Fruit fly (Drosophila melanogaster) whole organism, embryonic: Measurements from ENCODE around the gene CG1640.

Source experiments
- Asciz ChIP-seq: fragments of 200-800 bp; sonication (Bioruptor generic); optimal IDR thresholded peaks from 2 replicates; lab custom pipeline; 2017; ENCODE audit warnings: missing biosample characterization, mild to moderate bottlenecking, missing genetic modification characterization, missing genetic modification reagents
- B-H1 ChIP-seq: fragments of 200-800 bp; sonication (Bioruptor generic); IDR thresholded peaks from 3 replicates; pipeline ENCODE4 v1.3.6; 2022; ENCODE audit warnings: missing biosample characterization, missing genetic modification characterization
- CG10267 ChIP-seq: fragments of 200-800 bp; sonication (Bioruptor generic); optimal IDR thresholded peaks from 2 replicates; lab custom pipeline; 2018; ENCODE audit warnings: missing biosample characterization, mild to moderate bottlenecking, missing genetic modification characterization, moderate library complexity
- CG11504 ChIP-seq: fragments of 200-800 bp; sonication (Bioruptor generic); optimal IDR thresholded peaks from 3 replicates; lab custom pipeline; 2019; ENCODE audit warnings: missing biosample characterization, mild to moderate bottlenecking, missing genetic modification characterization, moderate library complexity
- CG12299 ChIP-seq: fragments of 200-800 bp; sonication (Bioruptor generic); optimal IDR thresholded peaks from 2 replicates; lab custom pipeline; 2018; ENCODE audit warnings: missing biosample characterization, mild to moderate bottlenecking, missing genetic modification characterization
- CG13296 ChIP-seq: fragments of 200-800 bp; sonication (Bioruptor generic); optimal IDR thresholded peaks from 3 replicates; lab custom pipeline; 2018; ENCODE audit warnings: missing biosample characterization, mild to moderate bottlenecking, missing genetic modification characterization
- CG14710 ChIP-seq: fragments of 200-800 bp; sonication (Bioruptor generic); optimal IDR thresholded peaks from 3 replicates; lab custom pipeline; 2019; ENCODE audit warnings: missing biosample characterization, mild to moderate bottlenecking, missing genetic modification characterization, moderate library complexity
- CG17361 ChIP-seq: fragments of 200-800 bp; sonication (Bioruptor generic); IDR thresholded peaks from 3 replicates; pipeline ENCODE4 v1.3.6; 2022; ENCODE audit warnings: missing biosample characterization, missing genetic modification characterization
- CG17802 ChIP-seq: fragments of 200-800 bp; sonication (Bioruptor generic); optimal IDR thresholded peaks from 2 replicates; lab custom pipeline; 2018; ENCODE audit warnings: missing biosample characterization, mild to moderate bottlenecking, missing genetic modification characterization, moderate library complexity
- CG18764 ChIP-seq: fragments of 200-800 bp; sonication (Bioruptor generic); optimal IDR thresholded peaks from 3 replicates; lab custom pipeline; 2016; ENCODE audit warnings: missing biosample characterization, missing genetic modification characterization
- CG2875 ChIP-seq: fragments of 200-800 bp; sonication (Bioruptor generic); optimal IDR thresholded peaks from 2 replicates; lab custom pipeline; 2017; ENCODE audit warnings: missing biosample characterization, mild to moderate bottlenecking, missing genetic modification characterization, missing genetic modification reagents
- CG31441 ChIP-seq: fragments of 200-800 bp; sonication (Bioruptor generic); IDR thresholded peaks from 2 replicates; pipeline ENCODE4 v1.3.6; 2022; ENCODE audit warnings: missing biosample characterization, missing genetic modification characterization
- CG33557 ChIP-seq: fragments of 200-800 bp; sonication (Bioruptor generic); optimal IDR thresholded peaks from 2 replicates; lab custom pipeline; 2019; ENCODE audit warnings: missing biosample characterization, mild to moderate bottlenecking, missing genetic modification characterization, moderate library complexity
- CG34422 ChIP-seq: fragments of 200-800 bp; sonication (Bioruptor generic); IDR thresholded peaks from 3 replicates; pipeline ENCODE4 v1.3.6; 2022; ENCODE audit warnings: missing biosample characterization, missing genetic modification characterization
- CG6791 ChIP-seq: fragments of 200-800 bp; sonication (Bioruptor generic); IDR thresholded peaks from 3 replicates; pipeline ENCODE4 v1.3.6; 2022; ENCODE audit warnings: missing biosample characterization, missing genetic modification characterization; ENCODE audit not compliant: partially characterized antibody
- CG7357 ChIP-seq: fragments of 200-800 bp; sonication (Bioruptor generic); IDR thresholded peaks from 3 replicates; pipeline ENCODE4 v1.3.6; 2022; ENCODE audit warnings: missing biosample characterization, missing genetic modification characterization
- CG7786 ChIP-seq: fragments of 200-800 bp; sonication (Bioruptor generic); optimal IDR thresholded peaks from 2 replicates; lab custom pipeline; 2016; ENCODE audit warnings: missing biosample characterization, missing genetic modification characterization
- CG9215 ChIP-seq: fragments of 200-800 bp; sonication (Bioruptor generic); IDR thresholded peaks from 2 replicates; pipeline ENCODE4 v1.3.6; 2022; ENCODE audit warnings: missing biosample characterization, missing genetic modification characterization
- CG9609 ChIP-seq: fragments of 200-800 bp; sonication (Bioruptor generic); optimal IDR thresholded peaks from 3 replicates; lab custom pipeline; 2016; ENCODE audit warnings: missing biosample characterization, missing genetic modification characterization
- CHES-1-like ChIP-seq: fragments of 200-800 bp; sonication (Bioruptor generic); optimal IDR thresholded peaks from 2 replicates; lab custom pipeline; 2016; ENCODE audit warnings: missing biosample characterization, missing genetic modification characterization
- Camta ChIP-seq: fragments of 200-800 bp; sonication (Bioruptor generic); optimal IDR thresholded peaks from 2 replicates; lab custom pipeline; 2016; ENCODE audit warnings: missing biosample characterization, missing genetic modification characterization
- Dbx ChIP-seq: fragments of 200-800 bp; sonication (Bioruptor generic); IDR thresholded peaks from 3 replicates; pipeline ENCODE4 v1.3.6; 2022; ENCODE audit warnings: missing biosample characterization, missing genetic modification characterization
- Gug ChIP-seq: fragments of 200-800 bp; sonication (Bioruptor generic); IDR thresholded peaks from 4 replicates; pipeline ENCODE4 v1.3.6; 2022; ENCODE audit warnings: missing biosample characterization, missing genetic modification characterization
- HLH4C ChIP-seq: fragments of 200-800 bp; sonication (Bioruptor generic); IDR thresholded peaks from 3 replicates; pipeline ENCODE4 v1.3.6; 2022; ENCODE audit warnings: missing biosample characterization, missing genetic modification characterization; ENCODE audit not compliant: partially characterized antibody
- Hmx ChIP-seq: fragments of 200-800 bp; sonication (Bioruptor generic); optimal IDR thresholded peaks from 2 replicates; lab custom pipeline; 2016; ENCODE audit warnings: missing biosample characterization, missing genetic modification characterization
- Med ChIP-seq: fragments of 200-800 bp; sonication (Bioruptor generic); peaks from one replicate; lab custom pipeline; 2016; ENCODE audit warnings: missing biosample characterization, missing genetic modification characterization, mild to moderate bottlenecking, inconsistent platforms, moderate library complexity
- Myb ChIP-seq: fragments of 200-800 bp; sonication (Bioruptor generic); optimal IDR thresholded peaks from 2 replicates; lab custom pipeline; 2016; ENCODE audit warnings: missing biosample characterization, missing genetic modification characterization
- Oli ChIP-seq: fragments of 200-800 bp; sonication (Bioruptor generic); optimal IDR thresholded peaks from 2 replicates; lab custom pipeline; 2018; ENCODE audit warnings: missing biosample characterization, mild to moderate bottlenecking, missing genetic modification characterization, moderate library complexity
- Sin3A ChIP-seq: fragments of >200 bp; optimal IDR thresholded peaks from 2 replicates; lab custom pipeline; 2018
- Trl ChIP-seq, 3 experiments: fragments of >200 bp in 2 of 3; fragments of 200-800 bp in 1 of 3; sonication (Bioruptor generic) in 1 of 3; optimal IDR thresholded peaks; 2 replicates in 1 of 3; 3 replicates in 2 of 3; lab custom pipeline; 2016 to 2017; ENCODE audit warnings: missing biosample characterization in 1 of 3, missing genetic modification characterization in 1 of 3
- Usf ChIP-seq: fragments of 200-800 bp; sonication (Bioruptor generic); optimal IDR thresholded peaks from 2 replicates; lab custom pipeline; 2017; ENCODE audit warnings: missing genotype, missing biosample characterization, missing genetic modification characterization
- bab2 ChIP-seq: fragments of 200-800 bp; sonication (Bioruptor generic); optimal IDR thresholded peaks from 2 replicates; lab custom pipeline; 2016; ENCODE audit warnings: missing biosample characterization, missing genetic modification characterization
- cato ChIP-seq: fragments of 200-800 bp; sonication (Bioruptor generic); optimal IDR thresholded peaks from 2 replicates; lab custom pipeline; 2016; ENCODE audit warnings: missing biosample characterization, missing genetic modification characterization, borderline replicate concordance
- chn ChIP-seq: fragments of 200-800 bp; sonication (Bioruptor generic); optimal IDR thresholded peaks from 2 replicates; lab custom pipeline; 2016; ENCODE audit warnings: missing biosample characterization, missing genetic modification characterization
- croc ChIP-seq: fragments of 200-800 bp; sonication (Bioruptor generic); conservative IDR thresholded peaks from 3 replicates; pipeline ENCODE4 v1.3.6; 2022; ENCODE audit warnings: missing biosample characterization, missing genetic modification characterization
- ems ChIP-seq: fragments of 200-800 bp; sonication (Bioruptor generic); optimal IDR thresholded peaks from 3 replicates; lab custom pipeline; 2016; ENCODE audit warnings: missing biosample characterization, missing genetic modification characterization
- fd64A ChIP-seq: fragments of 200-800 bp; sonication (Bioruptor generic); optimal IDR thresholded peaks from 3 replicates; lab custom pipeline; 2018; ENCODE audit warnings: missing biosample characterization, mild to moderate bottlenecking, missing genetic modification characterization
- insv ChIP-seq, 2 experiments: fragments of 200-800 bp; sonication (Bioruptor generic); optimal IDR thresholded peaks; 3 replicates each; lab custom pipeline; 2016 to 2018; ENCODE audit warnings: missing biosample characterization in 2 of 2, missing genetic modification characterization in 2 of 2
- jigr1 ChIP-seq: fragments of 200-800 bp; sonication (Bioruptor generic); IDR thresholded peaks from 3 replicates; pipeline ENCODE4 v1.3.6; 2022; ENCODE audit warnings: missing biosample characterization, missing genetic modification characterization
- maf-S ChIP-seq: fragments of 200-800 bp; sonication (Bioruptor generic); optimal IDR thresholded peaks from 2 replicates; lab custom pipeline; 2016; ENCODE audit warnings: missing biosample characterization, missing genetic modification characterization
- mld ChIP-seq: fragments of 200-800 bp; sonication (Bioruptor generic); IDR thresholded peaks from 3 replicates; pipeline ENCODE4 v1.3.6; 2022; ENCODE audit warnings: missing biosample characterization, missing genetic modification characterization; ENCODE audit not compliant: partially characterized antibody
- odd ChIP-seq: fragments of 200-800 bp; sonication (Bioruptor generic); optimal IDR thresholded peaks from 2 replicates; lab custom pipeline; 2017; ENCODE audit warnings: missing biosample characterization, mild to moderate bottlenecking, missing genetic modification characterization
- pfk ChIP-seq: fragments of 200-800 bp; sonication (Bioruptor generic); optimal IDR thresholded peaks from 2 replicates; lab custom pipeline; 2018; ENCODE audit warnings: missing biosample characterization, mild to moderate bottlenecking, missing genetic modification characterization, moderate library complexity
- schlank ChIP-seq: fragments of 200-800 bp; sonication (Bioruptor generic); optimal IDR thresholded peaks from 2 replicates; lab custom pipeline; 2018; ENCODE audit warnings: missing biosample characterization, mild to moderate bottlenecking, missing genetic modification characterization
- sd ChIP-seq: fragments of 200-800 bp; sonication (Bioruptor generic); optimal IDR thresholded peaks from 3 replicates; lab custom pipeline; 2018; ENCODE audit warnings: missing biosample characterization, mild to moderate bottlenecking, missing genetic modification characterization, moderate library complexity
- sisA ChIP-seq: fragments of 200-800 bp; sonication (Bioruptor generic); IDR thresholded peaks from 2 replicates; pipeline ENCODE4 v1.3.6; 2022; ENCODE audit warnings: missing biosample characterization, missing genetic modification characterization
- slp2 ChIP-seq: fragments of 200-800 bp; sonication (Bioruptor generic); optimal IDR thresholded peaks from 2 replicates; lab custom pipeline; 2016; ENCODE audit warnings: missing biosample characterization, missing genetic modification characterization
- ttk ChIP-seq: fragments of 200-800 bp; sonication (Bioruptor generic); IDR thresholded peaks from 2 replicates; pipeline ENCODE4 v2.1.2; 2022; ENCODE audit warnings: missing biosample characterization, missing genetic modification characterization
- vnd ChIP-seq: fragments of 200-800 bp; sonication (Bioruptor generic); IDR thresholded peaks from 3 replicates; pipeline ENCODE4 v1.3.6; 2022; ENCODE audit warnings: missing biosample characterization, missing genetic modification characterization; ENCODE audit not compliant: partially characterized antibody

CG1640 gene

DNA sequence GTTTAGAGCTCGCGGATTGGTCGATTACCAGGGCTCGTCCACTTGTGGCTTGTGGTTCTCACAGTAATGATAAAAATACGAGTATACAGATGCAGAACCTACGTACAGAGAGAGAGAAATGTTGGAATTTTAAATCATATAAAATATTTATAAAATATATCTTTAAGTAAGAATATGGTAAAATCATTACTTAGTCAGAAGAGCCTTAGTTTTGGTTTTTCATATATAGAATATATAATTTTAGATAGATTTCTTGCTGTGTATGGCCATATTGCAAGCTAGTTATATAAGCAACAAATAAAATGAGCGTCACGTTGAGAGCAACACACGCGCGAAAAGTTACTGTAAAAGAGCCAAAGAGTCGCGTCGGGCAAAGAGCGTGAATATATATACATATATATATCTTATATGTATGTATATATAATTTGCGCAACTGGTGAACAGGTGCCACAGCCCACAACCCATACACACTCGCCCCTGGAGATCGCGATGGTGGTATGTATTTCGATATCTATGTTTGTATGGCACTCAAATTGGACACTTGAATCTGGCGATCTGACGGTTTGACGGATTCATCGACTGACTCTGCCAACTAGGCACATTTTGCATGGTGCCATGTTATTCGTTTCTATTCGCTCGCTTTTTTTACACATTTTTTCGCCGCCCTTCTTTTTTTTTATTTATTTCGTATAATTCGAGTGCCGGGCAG lies 20.2 kb downstream of the CG1640 start (continued):
- TF ChIP-seq CG17802 = no peak
- no peak for TF ChIP-seq pfk
- TF ChIP-seq Sin3A (lab: Kevin White, UChicago) = no peak
- peak; percentile 58 for TF ChIP-seq CG31441 (GFP tag; lab: Robert Waterston, UW)
- no peak for TF ChIP-seq fd64A (GFP tag; lab: Kevin White, UChicago)
- TF ChIP-seq croc (GFP tag; lab: Robert Waterston, UW) = no peak
- no peak for TF ChIP-seq CG33557 (GFP tag; lab: Kevin White, UChicago)
- no peak for TF ChIP-seq CG14710 (tag; lab: Kevin White, UChicago)
- peak; percentile 36 for TF ChIP-seq Med (GFP tag; lab: Kevin White, UChicago)
- peak; percentile 59; the same call in 2 of the 3 replicates for TF ChIP-seq CG34422 (GFP tag; lab: Robert Waterston, UW)
- TF ChIP-seq mld (GFP tag; lab: Robert Waterston, UW) = no peak
- TF ChIP-seq CG12299 (tag; lab: Kevin White, UChicago) = peak; percentile 43
- no peak for TF ChIP-seq CG2875 (GFP tag; lab: Kevin White, UChicago)
- peak in 1 of 2 experiments; percentile 10 for TF ChIP-seq Trl (optimal IDR thresholded peaks at IDR 0.05; lab: Kevin White, UChicago)
- no peak for TF ChIP-seq Trl (GFP tag; optimal IDR thresholded peaks at IDR 0.05; lab: Kevin White, UChicago)
- TF ChIP-seq ems = no peak
- peak; percentile 59 for TF ChIP-seq Oli (tag; lab: Kevin White, UChicago)
- peak; percentile 51 for TF ChIP-seq CG17361 (GFP tag; lab: Robert Waterston, UW)
- TF ChIP-seq CG6791 = no peak
- peak; percentile 83 for TF ChIP-seq CG13296 (GFP tag; lab: Kevin White, UChicago)
- no peak for TF ChIP-seq HLH4C (GFP tag; lab: Robert Waterston, UW)
- no peak for TF ChIP-seq CG9609 (GFP tag; lab: Kevin White, UChicago)
- no peak for TF ChIP-seq CG7786
- no peak for TF ChIP-seq insv (GFP tag; optimal IDR thresholded peaks at IDR 0.05; lab: Kevin White, UChicago)
- TF ChIP-seq vnd (GFP tag; lab: Robert Waterston, UW) = no peak
- no peak for TF ChIP-seq Camta
- no peak for TF ChIP-seq bab2
- TF ChIP-seq Myb = no peak
- no peak for TF ChIP-seq jigr1
- no peak for TF ChIP-seq cato (GFP tag; lab: Kevin White, UChicago)
- peak; percentile 22 for TF ChIP-seq sd (tag; lab: Kevin White, UChicago)
- peak; percentile 50 for TF ChIP-seq CG9215 (GFP tag; lab: Robert Waterston, UW)
- no peak for TF ChIP-seq chn (GFP tag; lab: Kevin White, UChicago)
- no peak for TF ChIP-seq Gug
- peak; percentile 41 for TF ChIP-seq schlank (tag; lab: Kevin White, UChicago)
- peak; percentile 75 for TF ChIP-seq CG11504
- peak; percentile 40; the same call in 1 of the 3 replicates for TF ChIP-seq B-H1
- peak; percentile 9 for TF ChIP-seq Usf (GFP tag; lab: Kevin White, UChicago)
- TF ChIP-seq CG10267 (tag; lab: Kevin White, UChicago) = peak; percentile 62
- TF ChIP-seq Hmx (GFP tag; lab: Kevin White, UChicago) = no peak
- no peak for TF ChIP-seq maf-S (GFP tag; lab: Kevin White, UChicago)
- peak; percentile 31 for TF ChIP-seq odd (GFP tag; lab: Kevin White, UChicago)
- peak; percentile 24; the same call in 1 of the 2 replicates for TF ChIP-seq sisA (GFP tag; lab: Robert Waterston, UW)
- no peak for TF ChIP-seq CG18764 (GFP tag; lab: Kevin White, UChicago)
- 0 out of 3 replicates have a peak, but pooled peaks have one; percentile 23 for TF ChIP-seq CG7357
- TF ChIP-seq CHES-1-like = no peak
- no peak for TF ChIP-seq slp2 (GFP tag; lab: Kevin White, UChicago)
- TF ChIP-seq ttk (GFP tag; lab: Robert Waterston, UW) = 0 out of 2 replicates have a peak, but pooled peaks have one; percentile 45
- TF ChIP-seq Dbx (GFP tag; lab: Robert Waterston, UW) = peak; percentile 76; the same call in 2 of the 3 replicates
- no peak for TF ChIP-seq Asciz
